Fruit fly (Drosophila melanogaster): ENCODE measurements around the gene Smyd3.

- TF ChIP-seq CG6791 (GFP tag; IDR thresholded peaks at IDR 0.05; ENCODE audit: partially characterized antibody) (no peak), CG32772 (GFP tag; IDR thresholded peaks at IDR 0.05) (no peak), Lpt (GFP tag; optimal IDR thresholded peaks at IDR 0.05) (no peak), ac (GFP tag; optimal IDR thresholded peaks at IDR 0.05) (no peak)
These were observed 28.2 kb downstream of the Smyd3 start, which contains the start of the genes Vha36-3 and AANATL7 for dm6 chrX:2580319-2581008.
